Fruit fly (Drosophila melanogaster) Kc167 (cell line): ENCODE data around the gene PGRP-LE.

ENCODE experiments used
- Myc ChIP-seq: fragments of >200 bp; optimal IDR thresholded peaks from 2 replicates; lab custom pipeline; 2017; ENCODE audit warnings: missing external identifiers
- Sin3A ChIP-seq: fragments of >200 bp; optimal IDR thresholded peaks from 2 replicates; lab custom pipeline; 2018; ENCODE audit warnings: missing external identifiers
- h ChIP-seq: fragments of >200 bp; optimal IDR thresholded peaks from 3 replicates; lab custom pipeline; 2018; ENCODE audit warnings: missing external identifiers
- insv ChIP-seq: fragments of >200 bp; optimal IDR thresholded peaks from 3 replicates; lab custom pipeline; 2018; ENCODE audit warnings: missing external identifiers
- psq ChIP-seq: fragments of >200 bp; optimal IDR thresholded peaks from 2 replicates; lab custom pipeline; 2017; ENCODE audit warnings: missing external identifiers
- ttk ChIP-seq: sonication (Bioruptor generic); optimal IDR thresholded peaks from 2 replicates; lab custom pipeline; 2017; ENCODE audit warnings: missing external identifiers

PGRP-LE gene

dm6 chrX:15803764-15804563, at the start of gene PGRP-LE, which contains the start of gene sd:
Gene PGRP-LE (minus strand): TSS chrX:15803880.
Gene sd (plus strand): TSS chrX:15804370.
- no peak for TF ChIP-seq Myc (lab: Kevin White, UChicago)
- no peak for TF ChIP-seq h (lab: Kevin White, UChicago)
- TF ChIP-seq Sin3A = no peak
- no peak for TF ChIP-seq ttk (lab: Kevin White, UChicago)
- TF ChIP-seq psq (lab: Kevin White, UChicago) = no peak
- TF ChIP-seq insv (lab: Kevin White, UChicago) = no peak

DNA sequence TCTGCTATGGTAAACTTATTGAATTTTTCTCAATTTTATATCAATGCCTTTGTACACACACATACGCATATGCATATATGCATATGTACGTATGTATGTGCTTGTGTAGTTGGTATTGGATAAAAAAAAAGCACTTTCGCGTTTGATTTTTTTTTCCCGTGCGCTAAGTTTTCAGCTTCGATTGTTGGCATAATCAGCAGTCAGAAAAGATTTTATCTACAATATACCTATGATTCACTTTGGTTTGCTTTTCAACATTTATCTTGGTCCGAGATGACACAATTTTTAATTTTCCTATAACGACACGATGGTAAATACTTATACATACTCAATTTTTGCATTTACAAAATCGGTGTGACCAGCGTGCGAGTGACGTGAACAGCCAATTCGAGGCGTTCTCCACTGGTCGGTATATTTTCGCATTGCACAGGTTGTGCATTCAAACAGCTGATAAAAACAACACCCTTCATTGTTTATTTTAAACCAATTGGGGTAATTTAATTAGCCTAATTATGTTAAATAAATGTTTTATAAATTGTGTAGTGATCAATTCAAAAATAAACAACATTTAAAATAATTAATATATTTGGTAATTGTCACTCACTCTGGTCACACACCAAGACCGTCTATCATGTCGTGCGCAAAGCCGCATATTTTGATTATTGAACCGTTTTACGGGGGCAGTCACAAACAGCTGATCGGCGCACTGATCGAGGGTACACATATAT, 49.3 kb upstream of the PGRP-LE start, which contains the start of the genes UBL3 and CG15914:
UBL3 (minus strand) TSS at position 361 of the 728 bp plus-strand sequence.
CG15914 (plus strand) TSS at position 607 of the 728 bp plus-strand sequence.
- TF ChIP-seq psq (lab: Kevin White, UChicago) = no peak
- no peak for TF ChIP-seq Myc (lab: Kevin White, UChicago)
- TF ChIP-seq Sin3A = no peak
- TF ChIP-seq ttk (lab: Kevin White, UChicago) = no peak
- TF ChIP-seq insv (lab: Kevin White, UChicago) = no peak
- no peak for TF ChIP-seq h (lab: Kevin White, UChicago)

- no peak for TF ChIP-seq insv (lab: Kevin White, UChicago)
- no peak for TF ChIP-seq ttk (lab: Kevin White, UChicago)
- TF ChIP-seq psq (lab: Kevin White, UChicago) = no peak
- TF ChIP-seq Myc (lab: Kevin White, UChicago) = no peak
- no peak for TF ChIP-seq h (lab: Kevin White, UChicago)
- no peak for TF ChIP-seq Sin3A
These were observed 45.3 kb upstream of the PGRP-LE start, which contains the start of gene sun for dm6 chrX:15849021-15849420. Gene sun (minus strand): TSS chrX:15849258.

- no peak for TF ChIP-seq insv (lab: Kevin White, UChicago)
- TF ChIP-seq psq (lab: Kevin White, UChicago) = no peak
- no peak for TF ChIP-seq Myc (lab: Kevin White, UChicago)
- TF ChIP-seq Sin3A = no peak
- no peak for TF ChIP-seq ttk (lab: Kevin White, UChicago)
- TF ChIP-seq h (lab: Kevin White, UChicago) = no peak
These were observed 40.5 kb upstream of the PGRP-LE start, which contains the start of the genes ArgRS and CG8578 for dm6 chrX:15844139-15844538. Gene ArgRS (minus strand): TSS chrX:15844145. Gene CG8578 (plus strand): TSS chrX:15844476.

DNA sequence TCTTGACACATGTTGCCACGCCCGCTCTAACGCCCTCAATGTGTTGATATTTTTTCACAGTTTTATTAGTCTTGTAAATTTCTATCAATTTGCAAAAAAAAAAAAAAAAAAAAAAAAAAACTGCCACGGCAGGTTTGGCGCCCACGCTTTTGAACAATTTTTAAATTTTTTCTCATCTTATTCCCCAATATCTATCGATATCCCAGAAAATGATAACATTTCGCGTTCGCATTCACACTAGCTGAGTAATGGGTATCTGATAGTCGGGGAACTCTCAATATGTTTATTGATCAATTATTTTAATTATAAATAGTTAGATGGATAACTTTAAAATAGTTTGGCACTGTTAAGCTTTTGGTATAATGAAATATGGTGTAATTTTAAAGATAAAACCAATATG, 37.7 kb upstream of the PGRP-LE start:
- TF ChIP-seq h (lab: Kevin White, UChicago) (no peak), ttk (lab: Kevin White, UChicago) (no peak), Myc (lab: Kevin White, UChicago) (no peak), psq (lab: Kevin White, UChicago) (no peak), Sin3A (no peak), insv (lab: Kevin White, UChicago) (no peak)

DNA sequence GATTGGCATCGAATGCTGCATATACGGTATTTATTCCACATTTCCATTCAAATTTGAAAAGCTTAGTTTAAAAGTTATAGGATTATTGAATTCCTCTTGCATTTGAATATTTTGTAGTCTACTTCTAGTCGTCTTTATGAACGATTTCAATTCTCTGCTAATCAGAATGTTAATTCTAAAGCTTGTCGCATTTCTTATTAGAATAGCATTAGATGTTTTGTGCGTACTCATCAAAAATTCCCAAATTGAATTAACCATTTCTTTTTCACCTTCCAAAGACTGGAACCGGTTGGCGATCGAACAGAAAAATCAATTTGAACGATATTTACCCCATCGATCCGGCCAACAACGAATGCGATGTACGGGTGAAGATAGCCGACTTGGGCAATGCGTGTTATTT, 36.3 kb upstream of the PGRP-LE start:
- TF ChIP-seq Sin3A (no peak), ttk (lab: Kevin White, UChicago) (no peak), h (lab: Kevin White, UChicago) (no peak), insv (lab: Kevin White, UChicago) (no peak), psq (lab: Kevin White, UChicago) (no peak), Myc (lab: Kevin White, UChicago) (no peak)

dm6 chrX:15837530-15837929, 33.9 kb upstream of the PGRP-LE start, which contains the start of gene CG8565:
Gene CG8565 (plus strand): TSS chrX:15837830.
- TF ChIP-seq insv (lab: Kevin White, UChicago) (no peak), ttk (lab: Kevin White, UChicago) (no peak), psq (lab: Kevin White, UChicago) (no peak), Myc (lab: Kevin White, UChicago) (no peak), Sin3A (no peak), h (lab: Kevin White, UChicago) (no peak)

DNA sequence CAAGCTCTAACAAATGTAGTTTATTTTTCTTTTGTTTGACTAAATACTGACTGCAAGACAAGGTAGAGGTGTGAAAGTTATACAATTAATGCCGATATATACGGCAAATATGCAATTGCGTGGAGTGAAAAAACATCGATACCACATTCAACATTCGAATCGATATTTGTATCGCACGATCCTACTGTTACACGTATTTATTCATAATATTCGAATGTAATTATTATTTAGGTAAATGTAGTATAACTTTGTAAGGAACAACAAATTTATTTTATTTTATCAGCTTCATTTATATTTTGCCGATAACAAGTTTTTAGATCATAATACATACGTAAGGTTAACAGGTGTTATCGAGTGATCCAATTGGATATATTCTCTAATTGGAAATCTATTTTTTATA, 31.7 kb upstream of the PGRP-LE start, which contains the start of gene Chc:
Chc (minus strand) TSS at position 98 of the 400 bp plus-strand sequence.
- TF ChIP-seq ttk (lab: Kevin White, UChicago) (no peak), psq (lab: Kevin White, UChicago) (no peak), h (lab: Kevin White, UChicago) (no peak), insv (lab: Kevin White, UChicago) (no peak), Myc (lab: Kevin White, UChicago) (no peak), Sin3A (no peak)

DNA sequence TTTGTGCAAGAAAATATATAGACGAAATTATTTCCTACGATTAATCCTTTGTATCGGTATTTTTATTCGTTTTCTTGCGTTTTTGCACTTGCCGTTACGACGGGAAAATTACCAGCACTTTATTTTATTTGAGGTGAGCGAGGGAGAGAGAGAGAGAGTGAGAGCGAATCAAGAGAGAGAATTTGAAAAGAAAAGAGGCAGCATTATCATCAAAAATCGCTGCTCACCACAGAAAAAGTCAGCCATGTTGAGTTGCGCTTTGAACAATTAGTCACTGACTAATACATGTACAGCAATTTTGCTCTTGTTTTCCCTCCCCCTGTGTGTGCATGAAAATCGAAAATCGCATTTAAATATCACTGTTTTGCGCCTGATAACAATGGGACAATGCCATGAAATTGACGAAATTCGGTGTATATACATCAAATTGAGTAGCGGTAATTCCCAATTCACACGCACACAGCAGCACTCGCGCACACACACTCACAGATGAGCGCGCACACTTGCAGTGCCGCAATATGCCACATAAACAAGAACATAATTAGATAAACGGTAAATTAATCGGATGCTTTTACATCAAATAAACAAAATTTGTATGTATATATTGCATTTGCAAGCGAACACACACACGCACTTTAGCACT, 31.0 kb upstream of the PGRP-LE start:
- TF ChIP-seq ttk (lab: Kevin White, UChicago) (no peak), h (lab: Kevin White, UChicago) (no peak), Myc (lab: Kevin White, UChicago) (no peak), Sin3A (no peak), insv (lab: Kevin White, UChicago) (no peak), psq (lab: Kevin White, UChicago) (no peak)

DNA sequence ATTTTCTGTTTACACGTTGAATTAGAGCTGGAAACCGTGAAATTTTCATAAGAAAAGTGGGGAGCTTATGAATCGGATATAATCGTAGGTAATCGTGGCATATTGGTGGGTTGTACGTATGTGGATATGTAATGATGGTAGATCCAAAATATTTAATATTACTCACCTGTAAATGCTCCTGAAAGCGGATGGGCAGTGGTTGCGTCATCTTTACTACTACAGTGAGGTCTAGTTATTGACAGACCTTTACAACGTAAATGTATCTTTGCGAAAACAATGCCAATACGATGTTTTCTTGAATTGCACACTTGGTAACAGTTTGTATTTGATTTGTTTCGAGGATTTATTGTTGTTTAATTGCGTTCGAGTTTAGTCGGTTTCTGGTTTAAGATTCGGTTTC, 30.3 kb upstream of the PGRP-LE start:
- TF ChIP-seq ttk (lab: Kevin White, UChicago) = no peak
- no peak for TF ChIP-seq Sin3A
- TF ChIP-seq insv (lab: Kevin White, UChicago) = no peak
- TF ChIP-seq h (lab: Kevin White, UChicago) = no peak
- no peak for TF ChIP-seq Myc (lab: Kevin White, UChicago)
- TF ChIP-seq psq (lab: Kevin White, UChicago) = no peak
